Fruit fly (Drosophila melanogaster) whole organism, embryonic: ENCODE results near the gene CG34310.

Experiments
- Antp ChIP-seq: fragments of 200-800 bp; sonication (Bioruptor generic); optimal IDR thresholded peaks from 3 replicates; lab custom pipeline; 2016; ENCODE audit warnings: missing biosample characterization, missing genetic modification characterization
- CG10209 ChIP-seq: fragments of 200-800 bp; sonication (Bioruptor generic); optimal IDR thresholded peaks from 3 replicates; lab custom pipeline; 2017; ENCODE audit warnings: missing biosample characterization, mild to moderate bottlenecking, missing genetic modification characterization, missing genetic modification reagents
- CG10565 ChIP-seq: fragments of 200-800 bp; sonication (Bioruptor generic); optimal IDR thresholded peaks from 3 replicates; lab custom pipeline; 2016; ENCODE audit warnings: missing biosample characterization, mild to moderate bottlenecking, missing genetic modification characterization
- CG11695 ChIP-seq: fragments of 200-800 bp; sonication (Bioruptor generic); IDR thresholded peaks from 3 replicates; pipeline ENCODE4 v1.3.6; 2022; ENCODE audit warnings: missing biosample characterization, missing genetic modification characterization
- CG12071 ChIP-seq: fragments of 200-800 bp; sonication (Bioruptor generic); optimal IDR thresholded peaks from 3 replicates; lab custom pipeline; 2018; ENCODE audit warnings: missing biosample characterization, mild to moderate bottlenecking, missing genetic modification characterization
- CG13424 ChIP-seq: fragments of 200-800 bp; sonication (Bioruptor generic); optimal IDR thresholded peaks from 2 replicates; lab custom pipeline; 2019; ENCODE audit warnings: missing biosample characterization, mild to moderate bottlenecking, missing genetic modification characterization, moderate library complexity
- CG15011 ChIP-seq: fragments of 200-800 bp; sonication (Bioruptor generic); optimal IDR thresholded peaks from 3 replicates; lab custom pipeline; 2018; ENCODE audit warnings: missing biosample characterization, mild to moderate bottlenecking, missing genetic modification characterization
- CG15073 ChIP-seq: fragments of 200-800 bp; sonication (Bioruptor generic); optimal IDR thresholded peaks from 2 replicates; lab custom pipeline; 2016; ENCODE audit warnings: missing biosample characterization, missing genetic modification characterization
- CG16813 ChIP-seq: fragments of 200-800 bp; sonication (Bioruptor generic); IDR thresholded peaks from 3 replicates; pipeline ENCODE4 v1.3.6; 2022; ENCODE audit warnings: missing biosample characterization, missing genetic modification characterization; ENCODE audit not compliant: partially characterized antibody
- CG17328 ChIP-seq: fragments of 200-800 bp; sonication (Bioruptor generic); IDR thresholded peaks from 2 replicates; pipeline ENCODE4 v1.3.6; 2022; ENCODE audit warnings: missing biosample characterization, missing genetic modification characterization
- CG17912 ChIP-seq: fragments of 200-800 bp; sonication (Bioruptor generic); optimal IDR thresholded peaks from 2 replicates; lab custom pipeline; 2018; ENCODE audit warnings: missing biosample characterization, mild to moderate bottlenecking, missing genetic modification characterization
- CG18599 ChIP-seq: fragments of 200-800 bp; sonication (Bioruptor generic); optimal IDR thresholded peaks from 3 replicates; lab custom pipeline; 2017; ENCODE audit warnings: missing biosample characterization, missing genetic modification characterization, mild to moderate bottlenecking, moderate library complexity, missing genetic modification reagents
- CG2129 ChIP-seq: fragments of 200-800 bp; sonication (Bioruptor generic); IDR thresholded peaks from 2 replicates; pipeline ENCODE4 v1.3.6; 2022; ENCODE audit warnings: missing biosample characterization, missing genetic modification characterization; ENCODE audit not compliant: partially characterized antibody
- CG2889 ChIP-seq: fragments of 200-800 bp; sonication (Bioruptor generic); IDR thresholded peaks from 3 replicates; pipeline ENCODE4 v1.3.6; 2022; ENCODE audit warnings: missing biosample characterization, missing genetic modification characterization
- CG31224 ChIP-seq: fragments of 200-800 bp; sonication (Bioruptor generic); IDR thresholded peaks from 2 replicates; pipeline ENCODE4 v1.3.6; 2022; ENCODE audit warnings: missing biosample characterization, missing genetic modification characterization
- CG32532 ChIP-seq: fragments of 200-800 bp; sonication (Bioruptor generic); IDR thresholded peaks from 2 replicates; pipeline ENCODE4 v1.3.6; 2022; ENCODE audit warnings: missing biosample characterization, missing genetic modification characterization
- CG4404 ChIP-seq: fragments of 200-800 bp; sonication (Bioruptor generic); IDR thresholded peaks from 2 replicates; pipeline ENCODE4 v1.3.6; 2022; ENCODE audit warnings: missing biosample characterization, missing genetic modification characterization
- CG5245 ChIP-seq: fragments of 200-800 bp; sonication (Bioruptor generic); optimal IDR thresholded peaks from 3 replicates; lab custom pipeline; 2016; ENCODE audit warnings: missing biosample characterization, missing genetic modification characterization
- CG7372 ChIP-seq: fragments of 200-800 bp; sonication (Bioruptor generic); IDR thresholded peaks from 2 replicates; pipeline ENCODE4 v1.3.6; 2022; ENCODE audit warnings: missing biosample characterization, missing genetic modification characterization
- CG8290 ChIP-seq, 3 experiments: fragments of 200-800 bp; sonication (Bioruptor generic); optimal IDR thresholded peaks; 2 replicates each; lab custom pipeline; 2016 to 2019; ENCODE audit warnings: missing biosample characterization in 3 of 3, missing genetic modification characterization in 3 of 3, mild to moderate bottlenecking in 2 of 3, moderate library complexity in 1 of 3
- CG9727 ChIP-seq: fragments of 200-800 bp; sonication (Bioruptor generic); optimal IDR thresholded peaks from 3 replicates; lab custom pipeline; 2017; ENCODE audit warnings: missing biosample characterization, mild to moderate bottlenecking, missing genetic modification characterization
- Dek ChIP-seq: fragments of 200-800 bp; sonication (Bioruptor generic); optimal IDR thresholded peaks from 3 replicates; lab custom pipeline; 2019; ENCODE audit warnings: missing biosample characterization, mild to moderate bottlenecking, missing genetic modification characterization, moderate library complexity
- Doc2 ChIP-seq: fragments of 200-800 bp; sonication (Bioruptor generic); IDR thresholded peaks from 2 replicates; pipeline ENCODE4 v1.3.6; 2022; ENCODE audit warnings: missing biosample characterization, missing genetic modification characterization
- Gsc ChIP-seq: fragments of 200-800 bp; sonication (Bioruptor generic); IDR thresholded peaks from 2 replicates; pipeline ENCODE4 v1.3.6; 2022; ENCODE audit warnings: missing biosample characterization, missing genetic modification characterization
- Nf-YB ChIP-seq: fragments of 200-800 bp; sonication (Bioruptor generic); optimal IDR thresholded peaks from 3 replicates; lab custom pipeline; 2019; ENCODE audit warnings: missing biosample characterization, mild to moderate bottlenecking, missing genetic modification characterization, moderate library complexity
- PHDP ChIP-seq: fragments of 200-800 bp; sonication (Bioruptor generic); optimal IDR thresholded peaks from 3 replicates; lab custom pipeline; 2018; ENCODE audit warnings: missing biosample characterization, mild to moderate bottlenecking, missing genetic modification characterization, moderate library complexity
- Poxn ChIP-seq: fragments of 200-800 bp; sonication (Bioruptor generic); IDR thresholded peaks from 2 replicates; pipeline ENCODE4 v1.3.6; 2022; ENCODE audit warnings: missing biosample characterization, missing genetic modification characterization
- Stat92E ChIP-seq, 3 experiments: fragments of >200 bp in 2 of 3; fragments of 200-800 bp in 1 of 3; sonication (Bioruptor generic) in 1 of 3; optimal IDR thresholded peaks; 2 replicates each; lab custom pipeline; 2017 to 2019; ENCODE audit warnings: missing biosample characterization in 3 of 3, missing genetic modification characterization in 3 of 3, mild to moderate bottlenecking in 1 of 3, moderate library complexity in 1 of 3
- ab ChIP-seq: fragments of 200-800 bp; sonication (Bioruptor generic); optimal IDR thresholded peaks from 2 replicates; lab custom pipeline; 2016; ENCODE audit warnings: missing biosample characterization, missing genetic modification characterization
- ap ChIP-seq: fragments of 200-800 bp; sonication (Bioruptor generic); IDR thresholded peaks from 2 replicates; pipeline ENCODE4 v1.3.6; 2022; ENCODE audit warnings: missing biosample characterization, missing genetic modification characterization
- cas ChIP-seq: fragments of 200-800 bp; sonication (Bioruptor generic); IDR thresholded peaks from 2 replicates; pipeline ENCODE4 v1.3.6; 2022; ENCODE audit warnings: missing biosample characterization, missing genetic modification characterization
- corto ChIP-seq: fragments of 200-800 bp; sonication (Bioruptor generic); optimal IDR thresholded peaks from 2 replicates; lab custom pipeline; 2016; ENCODE audit warnings: missing biosample characterization, mild to moderate bottlenecking, missing genetic modification characterization, moderate library complexity
- crp ChIP-seq, 2 experiments: fragments of 200-800 bp; sonication (Bioruptor generic); optimal IDR thresholded peaks; 2 replicates in 1 of 2; 3 replicates in 1 of 2; lab custom pipeline; 2017; ENCODE audit warnings: missing biosample characterization in 2 of 2, missing genetic modification characterization in 2 of 2, mild to moderate bottlenecking in 1 of 2, moderate library complexity in 1 of 2
- cwo ChIP-seq: fragments of 200-800 bp; sonication (Bioruptor generic); optimal IDR thresholded peaks from 3 replicates; lab custom pipeline; 2017; ENCODE audit warnings: missing biosample characterization, missing genetic modification characterization, mild to moderate bottlenecking, moderate library complexity, missing genetic modification reagents
- da ChIP-seq: fragments of 200-800 bp; sonication (Bioruptor generic); optimal IDR thresholded peaks from 2 replicates; lab custom pipeline; 2016; ENCODE audit warnings: missing biosample characterization, missing genetic modification characterization
- dan ChIP-seq: fragments of 200-800 bp; sonication (Bioruptor generic); IDR thresholded peaks from 2 replicates; pipeline ENCODE4 v1.3.6; 2022; ENCODE audit warnings: missing biosample characterization, missing genetic modification characterization
- dm ChIP-seq: fragments of 200-800 bp; sonication (Bioruptor generic); optimal IDR thresholded peaks from 3 replicates; lab custom pipeline; 2016; ENCODE audit warnings: missing biosample characterization, missing genetic modification characterization
- dmrt11E ChIP-seq: fragments of 200-800 bp; sonication (Bioruptor generic); optimal IDR thresholded peaks from 3 replicates; lab custom pipeline; 2018; ENCODE audit warnings: missing biosample characterization, mild to moderate bottlenecking, missing genetic modification characterization, moderate library complexity
- dmrt99B ChIP-seq: fragments of 200-800 bp; sonication (Bioruptor generic); optimal IDR thresholded peaks from 2 replicates; lab custom pipeline; 2018; ENCODE audit warnings: missing biosample characterization, mild to moderate bottlenecking, missing genetic modification characterization, moderate library complexity
- gem ChIP-seq: fragments of 200-800 bp; sonication (Bioruptor generic); optimal IDR thresholded peaks from 2 replicates; lab custom pipeline; 2019; ENCODE audit warnings: missing biosample characterization, mild to moderate bottlenecking, missing genetic modification characterization, moderate library complexity
- h ChIP-seq: fragments of >200 bp; optimal IDR thresholded peaks from 2 replicates; lab custom pipeline; 2017
- ken ChIP-seq: fragments of 200-800 bp; sonication (Bioruptor generic); IDR thresholded peaks from 3 replicates; pipeline ENCODE4 v1.3.6; 2022; ENCODE audit warnings: missing biosample characterization, missing genetic modification characterization
- lbe ChIP-seq: fragments of 200-800 bp; sonication (Bioruptor generic); optimal IDR thresholded peaks from 2 replicates; lab custom pipeline; 2016; ENCODE audit warnings: missing biosample characterization, mild to moderate bottlenecking, missing genetic modification characterization
- pita ChIP-seq: fragments of 200-800 bp; sonication (Bioruptor generic); optimal IDR thresholded peaks from 2 replicates; lab custom pipeline; 2017; ENCODE audit warnings: missing biosample characterization, mild to moderate bottlenecking, missing genetic modification characterization
- pros ChIP-seq: fragments of 200-800 bp; sonication (Bioruptor generic); optimal IDR thresholded peaks from 3 replicates; lab custom pipeline; 2019; ENCODE audit warnings: missing biosample characterization, mild to moderate bottlenecking, missing genetic modification characterization, moderate library complexity
- sc ChIP-seq, 3 experiments: fragments of >200 bp in 2 of 3; fragments of 200-800 bp in 1 of 3; sonication (Bioruptor generic) in 1 of 3; optimal IDR thresholded peaks; 2 replicates in 2 of 3; 3 replicates in 1 of 3; lab custom pipeline; 2017; ENCODE audit warnings: mild to moderate bottlenecking in 1 of 3, missing biosample characterization in 1 of 3, missing genetic modification characterization in 1 of 3, missing genetic modification reagents in 1 of 3
- tup ChIP-seq: fragments of 200-800 bp; sonication (Bioruptor generic); optimal IDR thresholded peaks from 2 replicates; lab custom pipeline; 2016; ENCODE audit warnings: missing biosample characterization, mild to moderate bottlenecking, missing genetic modification characterization, moderate library complexity
- wek ChIP-seq: fragments of 200-800 bp; sonication (Bioruptor generic); optimal IDR thresholded peaks from 3 replicates; lab custom pipeline; 2018; ENCODE audit warnings: missing biosample characterization, mild to moderate bottlenecking, missing genetic modification characterization, moderate library complexity
- zf30C ChIP-seq: fragments of 200-800 bp; sonication (Bioruptor generic); optimal IDR thresholded peaks from 3 replicates; lab custom pipeline; 2018; ENCODE audit warnings: missing biosample characterization, mild to moderate bottlenecking, missing genetic modification characterization

Gene CG34310

dm6 chr2L:6622642-6623162 lies 40.8 kb upstream of the CG34310 start, which contains the start of gene CG34345 (continued):
- TF ChIP-seq wek: no peak
- no peak for TF ChIP-seq CG17912 (GFP tag; lab: Kevin White, UChicago)
- TF ChIP-seq CG7372 (GFP tag; lab: Robert Waterston, UW): no peak
- TF ChIP-seq dan: no peak
- TF ChIP-seq CG12071 (GFP tag; lab: Kevin White, UChicago): no peak
- TF ChIP-seq dmrt99B (tag; lab: Kevin White, UChicago): no peak
- TF ChIP-seq CG13424 (tag; lab: Kevin White, UChicago): no peak
- TF ChIP-seq gem (tag; lab: Kevin White, UChicago): no peak
- TF ChIP-seq PHDP (tag; lab: Kevin White, UChicago): no peak
- TF ChIP-seq zf30C: peak; percentile 5
- TF ChIP-seq CG2129 (GFP tag; lab: Robert Waterston, UW): no peak
- TF ChIP-seq ap (GFP tag; lab: Robert Waterston, UW): no peak
- peak; percentile 57 for TF ChIP-seq CG8290 (GFP tag; optimal IDR thresholded peaks at IDR 0.05; lab: Kevin White, UChicago)
- TF ChIP-seq CG8290 (tag; optimal IDR thresholded peaks at IDR 0.05; lab: Kevin White, UChicago): no peak
- no peak for TF ChIP-seq lbe (GFP tag; lab: Kevin White, UChicago)
- no peak for TF ChIP-seq cwo (GFP tag; lab: Kevin White, UChicago)
- no peak for TF ChIP-seq Doc2 (GFP tag; lab: Robert Waterston, UW)
- TF ChIP-seq CG5245: no peak
- no peak for TF ChIP-seq Nf-YB (GFP tag; lab: Kevin White, UChicago)
- no peak for TF ChIP-seq CG2889 (GFP tag; lab: Robert Waterston, UW)
- peak; percentile 30; the same call in 1 of the 2 replicates for TF ChIP-seq CG32532 (GFP tag; lab: Robert Waterston, UW)
- no peak for TF ChIP-seq CG4404 (GFP tag; lab: Robert Waterston, UW)
- TF ChIP-seq sc (optimal IDR thresholded peaks at IDR 0.05; lab: Kevin White, UChicago): no peak
- TF ChIP-seq sc (GFP tag; optimal IDR thresholded peaks at IDR 0.05; lab: Kevin White, UChicago): no peak
- peak; percentile 50; the same call in 2 of the 3 replicates for TF ChIP-seq CG16813 (GFP tag; lab: Robert Waterston, UW)
- no peak for TF ChIP-seq dmrt11E (tag; lab: Kevin White, UChicago)
- TF ChIP-seq ab (GFP tag; lab: Kevin White, UChicago): no peak
- TF ChIP-seq CG17328 (GFP tag; lab: Robert Waterston, UW): no peak
- no peak for TF ChIP-seq CG31224 (GFP tag; lab: Robert Waterston, UW)
- TF ChIP-seq tup: no peak
- no peak for TF ChIP-seq crp (GFP tag; optimal IDR thresholded peaks at IDR 0.05; lab: Kevin White, UChicago)
- no peak for TF ChIP-seq CG15073 (GFP tag; lab: Kevin White, UChicago)
- TF ChIP-seq CG9727 (GFP tag; lab: Kevin White, UChicago): no peak
- TF ChIP-seq pros (GFP tag; lab: Kevin White, UChicago): no peak
- peak; percentile 58 for TF ChIP-seq Dek (tag; lab: Kevin White, UChicago)
- TF ChIP-seq CG18599 (GFP tag; lab: Kevin White, UChicago): no peak
- no peak for TF ChIP-seq corto (GFP tag; lab: Kevin White, UChicago)
- TF ChIP-seq h (lab: Kevin White, UChicago): no peak
- TF ChIP-seq CG10209 (GFP tag; lab: Kevin White, UChicago): no peak
- no peak for TF ChIP-seq CG11695 (GFP tag; lab: Robert Waterston, UW)
- no peak for TF ChIP-seq cas (GFP tag; lab: Robert Waterston, UW)
- no peak for TF ChIP-seq dm (GFP tag; lab: Kevin White, UChicago)
- TF ChIP-seq pita (GFP tag; lab: Kevin White, UChicago): peak; percentile 90
- no peak for TF ChIP-seq da (GFP tag; lab: Kevin White, UChicago)
- no peak for TF ChIP-seq Antp (GFP tag; lab: Kevin White, UChicago)
- TF ChIP-seq CG15011: no peak
- no peak for TF ChIP-seq ken (GFP tag; lab: Robert Waterston, UW)
- TF ChIP-seq Poxn (GFP tag; lab: Robert Waterston, UW): no peak
- TF ChIP-seq Gsc (GFP tag; lab: Robert Waterston, UW): no peak
- TF ChIP-seq Stat92E (GFP tag; optimal IDR thresholded peaks at IDR 0.05; lab: Kevin White, UChicago): no peak
- no peak for TF ChIP-seq CG10565
